Worm (Caenorhabditis elegans) whole organism, late embryonic: ENCODE results near the gene slc-25A10.

Experiments
- F13H6.1 ChIP-seq: sonication (generic microtip); optimal IDR thresholded peaks from 2 replicates; lab custom pipeline; 2016; ENCODE audit warnings: missing genetic modification characterization, missing compliant biosample characterization
- ama-1 ChIP-seq: fragments of 150-350 bp; optimal IDR thresholded peaks from 2 replicates; lab custom pipeline; 2014
- ceh-45 ChIP-seq: fragments of 200-800 bp; sonication (Bioruptor generic); IDR thresholded peaks from 2 replicates; pipeline ENCODE4 v1.3.6; 2022; ENCODE audit warnings: missing genetic modification reagents, missing genetic modification characterization, missing compliant biosample characterization
- che-1 ChIP-seq: sonication (generic microtip); optimal IDR thresholded peaks from 2 replicates; lab custom pipeline; 2016; ENCODE audit warnings: mild to moderate bottlenecking, missing genetic modification characterization, missing compliant biosample characterization
- elt-4 ChIP-seq: sonication (generic microtip); optimal IDR thresholded peaks from 2 replicates; lab custom pipeline; 2016; ENCODE audit warnings: missing genetic modification characterization, missing compliant biosample characterization
- nhr-232 ChIP-seq: sonication (generic microtip); optimal IDR thresholded peaks from 2 replicates; lab custom pipeline; 2016; ENCODE audit warnings: missing genetic modification characterization, missing compliant biosample characterization
- pag-3 ChIP-seq: sonication (generic microtip); optimal IDR thresholded peaks from 2 replicates; lab custom pipeline; 2016; ENCODE audit warnings: missing compliant biosample characterization, missing genetic modification characterization, borderline replicate concordance
- pax-1 ChIP-seq: fragments of 150-350 bp; optimal IDR thresholded peaks from 2 replicates; lab custom pipeline; 2014; ENCODE audit warnings: missing biosample characterization, missing genetic modification characterization
- pqm-1 ChIP-seq: sonication (generic microtip); optimal IDR thresholded peaks from 2 replicates; lab custom pipeline; 2016; ENCODE audit warnings: missing genetic modification characterization, missing compliant biosample characterization
- sox-2 ChIP-seq: fragments of 200-800 bp; sonication (Bioruptor generic); IDR thresholded peaks from 2 replicates; pipeline ENCODE4 v1.3.6; 2022; ENCODE audit warnings: missing genetic modification reagents, missing genetic modification characterization, missing compliant biosample characterization
- tbx-2 ChIP-seq: sonication (generic microtip); optimal IDR thresholded peaks from 2 replicates; lab custom pipeline; 2016; ENCODE audit warnings: missing genetic modification characterization, missing compliant biosample characterization
- tbx-7 ChIP-seq: sonication (generic microtip); optimal IDR thresholded peaks from 2 replicates; lab custom pipeline; 2016; ENCODE audit warnings: missing genotype, missing genetic modification characterization, missing compliant biosample characterization

DNA sequence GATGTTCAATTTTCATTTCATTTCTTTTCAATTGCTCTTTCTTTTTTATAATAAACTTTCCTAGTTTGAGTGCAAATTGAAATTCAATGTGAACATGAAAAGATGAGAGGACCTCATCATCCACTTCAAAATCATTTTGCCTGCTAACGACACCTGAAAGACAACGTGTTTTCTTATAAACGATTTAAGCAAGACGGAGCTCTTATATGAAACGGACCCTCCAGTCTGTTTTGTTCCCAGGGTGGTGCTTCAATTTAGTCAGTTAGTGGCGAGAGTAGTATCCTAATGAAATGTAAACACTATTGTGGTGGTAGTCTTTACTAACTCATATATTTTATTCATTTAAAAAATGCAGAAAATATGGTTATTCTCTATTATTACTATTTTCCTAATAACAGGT, 16.2 kb downstream of the slc-25A10 start, which contains the start of gene acr-3:
- TF ChIP-seq pqm-1 (tag; lab: Kevin White, UChicago): no peak
- no peak for TF ChIP-seq tbx-2 (tag; lab: Kevin White, UChicago)
- TF ChIP-seq pax-1 (tag; lab: Kevin White, UChicago): no peak
- TF ChIP-seq elt-4 (tag; lab: Kevin White, UChicago): no peak
- TF ChIP-seq ama-1: no peak
- TF ChIP-seq ceh-45: no peak
- TF ChIP-seq tbx-7 (tag; lab: Kevin White, UChicago): no peak
- TF ChIP-seq nhr-232 (tag; lab: Kevin White, UChicago): no peak
- no peak for TF ChIP-seq pag-3 (tag; lab: Kevin White, UChicago)
- TF ChIP-seq che-1: no peak
- no peak for TF ChIP-seq F13H6.1
- TF ChIP-seq sox-2 (GFP tag; lab: Robert Waterston, UW): no peak
